Worm (Caenorhabditis elegans) whole organism, mixed stage, embryonic: ENCODE measurements around the gene C08E3.1.
"Not testable (repeated sequence)": the region's sequence is repeated elsewhere in the genome, so short reads cannot be mapped to it uniquely, and the experiment has no call there.

Experiments
- M03D4.4 ChIP-seq: sonication (generic microtip); optimal IDR thresholded peaks from 2 replicates; lab custom pipeline; 2017; ENCODE audit warnings: mild to moderate bottlenecking, missing genetic modification characterization, missing compliant biosample characterization
- blmp-1 ChIP-seq: fragments of 150-350 bp; optimal IDR thresholded peaks from 2 replicates; lab custom pipeline; 2014; ENCODE audit warnings: missing biosample characterization, missing genetic modification characterization
- ceh-43 ChIP-seq: fragments of 200-800 bp; sonication (Bioruptor generic); optimal IDR thresholded peaks from 2 replicates; lab custom pipeline; 2018; ENCODE audit warnings: mild to moderate bottlenecking, missing genetic modification characterization, moderate library complexity, missing compliant biosample characterization
- ceh-83 ChIP-seq: fragments of 200-800 bp; sonication (Bioruptor generic); optimal IDR thresholded peaks from 2 replicates; lab custom pipeline; 2018; ENCODE audit warnings: mild to moderate bottlenecking, missing genetic modification characterization, missing compliant biosample characterization
- ces-1 ChIP-seq: fragments of 150-350 bp; optimal IDR thresholded peaks from 2 replicates; lab custom pipeline; 2014; ENCODE audit warnings: missing biosample characterization, missing genetic modification reagents, missing genetic modification characterization
- drap-1 ChIP-seq: fragments of 200-800 bp; sonication (Bioruptor generic); optimal IDR thresholded peaks from 3 replicates; lab custom pipeline; 2018; ENCODE audit warnings: mild to moderate bottlenecking, missing genetic modification characterization, missing compliant biosample characterization
- elt-1 ChIP-seq: sonication (generic microtip); optimal IDR thresholded peaks from 2 replicates; lab custom pipeline; 2017; ENCODE audit warnings: missing genetic modification characterization, mild to moderate bottlenecking, missing compliant biosample characterization, antibody characterized with exemption, moderate library complexity, borderline replicate concordance; ENCODE audit not compliant: insufficient read depth
- elt-3 ChIP-seq: fragments of 150-350 bp; optimal IDR thresholded peaks from 2 replicates; lab custom pipeline; 2014; ENCODE audit warnings: missing biosample characterization, missing genetic modification characterization
- ham-2 ChIP-seq: fragments of 200-800 bp; sonication (Bioruptor generic); optimal IDR thresholded peaks from 2 replicates; lab custom pipeline; 2018; ENCODE audit warnings: mild to moderate bottlenecking, missing genetic modification characterization, missing compliant biosample characterization
- hlh-1 ChIP-seq: fragments of 150-350 bp; optimal IDR thresholded peaks from 2 replicates; lab custom pipeline; 2014; ENCODE audit warnings: missing biosample characterization, missing genetic modification reagents, missing genetic modification characterization
- lsy-2 ChIP-seq: fragments of 150-350 bp; optimal IDR thresholded peaks from 2 replicates; lab custom pipeline; 2014; ENCODE audit warnings: missing biosample characterization, missing genetic modification characterization
- mab-5 ChIP-seq: fragments of 150-350 bp; optimal IDR thresholded peaks from 2 replicates; lab custom pipeline; 2014; ENCODE audit warnings: missing biosample characterization, missing genetic modification characterization
- mep-1 ChIP-seq: fragments of 150-350 bp; optimal IDR thresholded peaks from 2 replicates; lab custom pipeline; 2017; ENCODE audit warnings: missing biosample characterization, missing genetic modification reagents, missing genetic modification characterization, inconsistent platforms
- mls-2 ChIP-seq: sonication (generic microtip); optimal IDR thresholded peaks from 2 replicates; lab custom pipeline; 2016; ENCODE audit warnings: mild to moderate bottlenecking, missing genetic modification characterization, moderate library complexity, missing compliant biosample characterization
- nhr-12 ChIP-seq: fragments of 150-350 bp; optimal IDR thresholded peaks from 2 replicates; lab custom pipeline; 2014; ENCODE audit warnings: missing biosample characterization, missing genetic modification characterization
- nhr-2 ChIP-seq: fragments of 150-350 bp; optimal IDR thresholded peaks from 2 replicates; lab custom pipeline; 2014; ENCODE audit warnings: missing biosample characterization, missing genetic modification characterization
- nhr-237 ChIP-seq: fragments of 150-350 bp; optimal IDR thresholded peaks from 2 replicates; lab custom pipeline; 2014; ENCODE audit warnings: missing biosample characterization, missing genetic modification characterization
- nhr-28 ChIP-seq: fragments of 150-350 bp; optimal IDR thresholded peaks from 2 replicates; lab custom pipeline; 2014; ENCODE audit warnings: missing biosample characterization, missing genetic modification characterization
- nhr-76 ChIP-seq: sonication (generic microtip); optimal IDR thresholded peaks from 2 replicates; lab custom pipeline; 2017; ENCODE audit warnings: missing biosample characterization, missing genetic modification characterization
- pha-4 ChIP-seq: fragments of 150-350 bp; optimal IDR thresholded peaks from 2 replicates; lab custom pipeline; 2018; ENCODE audit warnings: missing biosample characterization, missing genetic modification reagents, missing genetic modification characterization
- sem-2 ChIP-seq: fragments of 200-800 bp; sonication (Bioruptor generic); optimal IDR thresholded peaks from 2 replicates; lab custom pipeline; 2018; ENCODE audit warnings: mild to moderate bottlenecking, missing genetic modification characterization, missing compliant biosample characterization
- sptf-1 ChIP-seq: sonication (generic microtip); optimal IDR thresholded peaks from 2 replicates; lab custom pipeline; 2017; ENCODE audit warnings: mild to moderate bottlenecking, missing genetic modification characterization, moderate library complexity, missing compliant biosample characterization
- unc-120 ChIP-seq: sonication (generic microtip); optimal IDR thresholded peaks from 2 replicates; lab custom pipeline; 2017; ENCODE audit warnings: missing genetic modification characterization, missing compliant biosample characterization; ENCODE audit not compliant: poor library complexity, severe bottlenecking
- unc-62 ChIP-seq: fragments of 150-350 bp; optimal IDR thresholded peaks from 2 replicates; lab custom pipeline; 2014; ENCODE audit warnings: missing biosample characterization, missing genetic modification reagents, missing genetic modification characterization
- zip-8 ChIP-seq: fragments of 150-350 bp; optimal IDR thresholded peaks from 2 replicates; lab custom pipeline; 2014; ENCODE audit warnings: missing biosample characterization, missing genetic modification characterization

C08E3.1 gene

ce11 chrII:1627783-1628182 lies 5.8 kb upstream of the C08E3.1 start, which contains the start of gene C08E3.15:
Gene C08E3.15 (minus strand): TSS chrII:1627883.
- not testable (repeated sequence) for TF ChIP-seq ceh-43 (GFP tag; lab: Kevin White, UChicago); ceh-83 (GFP tag; lab: Kevin White, UChicago); elt-3

DNA sequence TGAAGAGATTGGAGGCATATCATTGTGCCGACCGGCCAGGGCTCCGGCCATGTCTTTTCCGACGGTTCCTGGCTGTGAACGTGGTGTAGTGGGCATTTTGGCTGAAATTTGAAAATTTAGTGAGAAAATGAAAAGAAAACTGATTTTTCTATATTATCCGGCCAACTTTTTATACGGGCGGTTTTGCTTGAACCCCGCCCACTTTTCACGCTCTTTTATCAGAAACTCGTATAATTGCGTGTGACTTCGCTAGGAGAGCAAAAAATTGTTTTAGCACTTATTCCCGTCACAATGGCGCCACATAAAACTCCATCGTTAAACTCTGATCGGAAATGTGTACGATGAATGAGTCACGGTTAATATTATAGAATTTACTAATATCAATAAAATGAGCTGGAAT lies 1.4 kb upstream of the C08E3.1 start, which contains the start of gene C08E3.13:
C08E3.13 (minus strand) TSS at position 101 of the 400 bp plus-strand sequence.
- not testable (repeated sequence) for TF ChIP-seq drap-1 (GFP tag; lab: Kevin White, UChicago); nhr-28; nhr-12 (tag; lab: Kevin White, UChicago)
- TF ChIP-seq, all 35 proteins: peak for 0; not testable (repeated sequence) for 35

DNA sequence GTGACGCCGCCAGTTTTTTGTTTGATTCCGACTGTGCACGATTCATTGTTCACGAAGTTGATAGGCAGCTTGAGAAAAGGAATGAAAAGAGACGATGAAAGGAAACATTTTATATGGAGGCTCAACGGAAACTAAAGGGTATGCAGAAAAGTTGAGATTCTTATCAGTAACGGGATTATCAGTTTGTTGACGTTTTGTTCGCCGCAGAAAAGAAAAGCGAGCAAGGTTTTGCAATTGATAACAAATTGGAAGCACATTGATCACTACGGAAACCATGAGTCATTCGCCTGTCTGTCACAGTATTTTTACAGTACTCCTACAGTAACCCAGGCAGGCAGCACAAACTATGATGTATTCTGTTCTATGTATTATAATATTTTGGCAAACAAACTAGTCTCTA lies 2.4 kb downstream of the C08E3.1 start:
- TF ChIP-seq elt-3 (no peak), lsy-2 (tag; lab: Kevin White, UChicago) (no peak), elt-1 (tag; lab: Kevin White, UChicago) (no peak), blmp-1 (tag; lab: Kevin White, UChicago) (no peak)

ce11 chrII:1636392-1636791 lies 2.8 kb downstream of the C08E3.1 start, which contains the start of gene srg-20:
Gene srg-20 (plus strand): TSS chrII:1636692.
- not testable (repeated sequence) for TF ChIP-seq lsy-2 (tag; lab: Kevin White, UChicago); mls-2 (tag; lab: Kevin White, UChicago); ces-1 (GFP tag; lab: Kevin White, UChicago)
- TF ChIP-seq, all 35 proteins: peak for 0; not testable (repeated sequence) for 35

- no peak for TF ChIP-seq M03D4.4 (tag; lab: Kevin White, UChicago)
- TF ChIP-seq nhr-12 (tag; lab: Kevin White, UChicago) = no peak
- TF ChIP-seq nhr-237 (tag; lab: Kevin White, UChicago) = no peak
- no peak for TF ChIP-seq nhr-2 (tag; lab: Kevin White, UChicago)
- TF ChIP-seq sptf-1 = no peak
- TF ChIP-seq blmp-1 (tag; lab: Kevin White, UChicago) = no peak
- no peak for TF ChIP-seq zip-8 (tag; lab: Kevin White, UChicago)
- TF ChIP-seq, all 35 proteins: peak for 0
Observed at ce11 chrII:1640496-1640895, 6.9 kb downstream of the C08E3.1 start, which contains the start of gene srh-72. Gene srh-72 (minus strand): TSS chrII:1640596.

DNA sequence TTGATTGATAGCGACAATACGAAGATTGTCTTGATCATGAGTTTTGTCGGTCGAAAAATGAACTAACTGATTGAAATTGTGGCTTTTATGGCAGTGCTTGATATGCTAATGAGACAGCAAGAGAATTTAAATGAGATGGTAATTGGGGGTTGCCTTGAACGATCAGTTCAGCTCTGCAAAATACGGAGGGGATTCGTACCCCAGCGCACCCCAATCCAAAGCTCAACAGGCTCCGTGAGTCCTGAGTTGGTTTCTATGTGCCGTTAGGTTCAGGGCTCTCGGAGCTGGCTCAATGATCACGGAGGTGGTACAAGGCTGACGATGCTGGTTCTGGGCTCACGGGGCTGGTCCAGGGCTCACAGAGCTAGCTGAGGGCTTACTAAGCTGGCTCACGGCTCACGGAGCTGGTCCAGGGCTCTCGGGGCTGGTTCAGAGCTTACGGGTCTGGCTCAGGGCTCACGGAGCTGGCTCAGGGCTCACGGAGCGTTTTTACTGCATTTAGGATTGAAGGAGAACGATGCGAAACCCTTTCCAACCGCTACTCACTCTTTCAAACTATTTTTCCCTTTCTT lies 11.3 kb downstream of the C08E3.1 start, which contains the start of gene ZC204.6:
ZC204.6 (minus strand) TSS at position 51 of the 572 bp plus-strand sequence.
- no peak for TF ChIP-seq nhr-76 (tag; lab: Kevin White, UChicago)
- TF ChIP-seq sptf-1 = no peak
- TF ChIP-seq unc-62 (GFP tag; lab: Kevin White, UChicago) = no peak
- no peak for TF ChIP-seq mep-1 (tag; lab: Kevin White, UChicago)
- no peak for TF ChIP-seq sem-2
- TF ChIP-seq lsy-2 (tag; lab: Kevin White, UChicago) = no peak
- no peak for TF ChIP-seq unc-120 (tag; lab: Kevin White, UChicago)
- TF ChIP-seq ham-2 = no peak
- TF ChIP-seq pha-4 (tag; lab: Kevin White, UChicago) = no peak
- no peak for TF ChIP-seq ces-1 (GFP tag; lab: Kevin White, UChicago)
- no peak for TF ChIP-seq elt-1 (tag; lab: Kevin White, UChicago)
- TF ChIP-seq blmp-1 (tag; lab: Kevin White, UChicago) = no peak
- no peak for TF ChIP-seq nhr-12 (tag; lab: Kevin White, UChicago)
- TF ChIP-seq ceh-43 (GFP tag; lab: Kevin White, UChicago) = no peak
- TF ChIP-seq, all 35 proteins: peak for 0

DNA sequence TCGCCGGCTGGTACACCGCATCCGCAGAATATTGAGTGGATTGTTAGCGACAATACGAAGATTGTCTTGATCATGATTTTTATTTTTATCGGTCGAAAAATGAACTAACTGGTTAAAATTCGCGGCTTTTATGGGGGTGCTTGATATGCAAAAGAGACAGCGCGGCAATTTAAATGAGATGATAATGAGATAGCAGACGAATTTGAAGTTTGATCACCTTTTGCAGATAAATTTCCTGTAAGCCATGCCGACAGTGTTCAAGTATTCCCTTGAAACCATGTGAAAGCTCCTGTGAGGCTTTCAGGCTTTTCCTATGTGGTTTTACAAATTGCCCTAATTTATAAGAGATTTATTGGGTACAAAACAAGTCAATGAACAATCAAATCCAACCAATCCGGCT lies 12.6 kb downstream of the C08E3.1 start, which contains the start of gene ZC204.17:
ZC204.17 (minus strand) TSS at position 101 of the 400 bp plus-strand sequence.
- TF ChIP-seq ham-2 (no peak), zip-8 (tag; lab: Kevin White, UChicago) (no peak), hlh-1 (tag; lab: Kevin White, UChicago) (no peak), sem-2 (no peak), elt-1 (tag; lab: Kevin White, UChicago) (no peak), ceh-43 (GFP tag; lab: Kevin White, UChicago) (no peak), mab-5 (tag; lab: Kevin White, UChicago) (no peak), unc-62 (GFP tag; lab: Kevin White, UChicago) (no peak)
